Fruit fly (Drosophila melanogaster): ENCODE measurements around the gene CG10600.

The CG10600 gene

dm6 chr2L:18875213-18875612, 35.7 kb upstream of the CG10600 start:
- TF ChIP-seq cad (GFP tag; optimal IDR thresholded peaks at IDR 0.05), result peak; percentile 42
- TF ChIP-seq bab2 (GFP tag; optimal IDR thresholded peaks at IDR 0.05), result no peak
- TF ChIP-seq insv (GFP tag; optimal IDR thresholded peaks at IDR 0.05), result peak in 1 of 2 experiments; percentile 24
- TF ChIP-seq kni (GFP tag; optimal IDR thresholded peaks at IDR 0.05), result peak; percentile 42
- TF ChIP-seq CG32532 (GFP tag; IDR thresholded peaks at IDR 0.05), result no peak
- peak; percentile 13 for TF ChIP-seq HLHmδ (GFP tag; optimal IDR thresholded peaks at IDR 0.05)
- no peak for TF ChIP-seq CG18599 (GFP tag; optimal IDR thresholded peaks at IDR 0.05)
- no peak for TF ChIP-seq CG12104 (GFP tag; optimal IDR thresholded peaks at IDR 0.05)
- TF ChIP-seq lov (optimal IDR thresholded peaks at IDR 0.05), result no peak
- TF ChIP-seq lov (GFP tag; IDR thresholded peaks at IDR 0.05), result 0 out of 3 replicates have a peak, but pooled peaks have one; percentile 13
- peak; percentile 89 for TF ChIP-seq twi (tag; optimal IDR thresholded peaks at IDR 0.05)
- TF ChIP-seq tll (GFP tag; optimal IDR thresholded peaks at IDR 0.05), result peak in 1 of 2 experiments; percentile 63
- TF ChIP-seq CG11504 (tag; optimal IDR thresholded peaks at IDR 0.05), result no peak
- TF ChIP-seq kah (GFP tag; optimal IDR thresholded peaks at IDR 0.05), result peak; percentile 22
- TF ChIP-seq CG13296 (GFP tag; optimal IDR thresholded peaks at IDR 0.05), result no peak
- peak; percentile 55 for TF ChIP-seq CG15479 (GFP tag; optimal IDR thresholded peaks at IDR 0.05)
- TF ChIP-seq dati (GFP tag; IDR thresholded peaks at IDR 0.05), result no peak
- peak; percentile 93 for TF ChIP-seq zen (tag; optimal IDR thresholded peaks at IDR 0.05)
- peak; percentile 10 for TF ChIP-seq Kr (GFP tag; optimal IDR thresholded peaks at IDR 0.05)
- TF ChIP-seq gsb-n (tag; optimal IDR thresholded peaks at IDR 0.05), result peak; percentile 19
- no peak for TF ChIP-seq prd (optimal IDR thresholded peaks at IDR 0.05)
- TF ChIP-seq prd (GFP tag; IDR thresholded peaks at IDR 0.05), result peak; percentile 42; the same call in 1 of the 3 replicates
- peak; percentile 31 for TF ChIP-seq tin (GFP tag; optimal IDR thresholded peaks at IDR 0.05)

dm6 chr2L:18871822-18872221, 32.3 kb upstream of the CG10600 start:
- TF ChIP-seq grau (tag; optimal IDR thresholded peaks at IDR 0.05), result peak; percentile 17
- TF ChIP-seq CG8290 (GFP tag; optimal IDR thresholded peaks at IDR 0.05), result peak; percentile 14
- TF ChIP-seq CG8290 (tag; optimal IDR thresholded peaks at IDR 0.05), result no peak
- TF ChIP-seq Ssrp (tag; optimal IDR thresholded peaks at IDR 0.05), result peak; percentile 51
- no peak for TF ChIP-seq CG1233 (GFP tag; optimal IDR thresholded peaks at IDR 0.05)
- TF ChIP-seq Lhr (GFP tag; optimal IDR thresholded peaks at IDR 0.05), result peak; percentile 17
- no peak for TF ChIP-seq rib (GFP tag; IDR thresholded peaks at IDR 0.05)
- no peak for TF ChIP-seq NC2α (GFP tag; optimal IDR thresholded peaks at IDR 0.05)
- no peak for TF ChIP-seq Ets97D (GFP tag; optimal IDR thresholded peaks at IDR 0.05)
- no peak for TF ChIP-seq CG14860 (GFP tag; IDR thresholded peaks at IDR 0.05; ENCODE audit: partially characterized antibody)
- TF ChIP-seq slou (GFP tag; optimal IDR thresholded peaks at IDR 0.05), result no peak
- TF ChIP-seq hth (optimal IDR thresholded peaks at IDR 0.05), result no peak
- TF ChIP-seq twi (tag; optimal IDR thresholded peaks at IDR 0.05), result peak; percentile 29
- TF ChIP-seq Antp (GFP tag; optimal IDR thresholded peaks at IDR 0.05), result no peak
- TF ChIP-seq nmo (GFP tag; optimal IDR thresholded peaks at IDR 0.05), result peak; percentile 29
- peak; percentile 81 for TF ChIP-seq dmrt11E (tag; optimal IDR thresholded peaks at IDR 0.05)
- no peak for TF ChIP-seq insv (GFP tag; optimal IDR thresholded peaks at IDR 0.05)
- no peak for TF ChIP-seq BtbVII (GFP tag; optimal IDR thresholded peaks at IDR 0.05)
- peak; percentile 32 for TF ChIP-seq CG7556 (GFP tag; optimal IDR thresholded peaks at IDR 0.05)
- peak; percentile 26; the same call in 1 of the 2 replicates for TF ChIP-seq crol (GFP tag; IDR thresholded peaks at IDR 0.05)
- TF ChIP-seq CG12391 (tag; optimal IDR thresholded peaks at IDR 0.05), result peak; percentile 43
- TF ChIP-seq CG2202 (tag; optimal IDR thresholded peaks at IDR 0.05), result peak; percentile 22
- TF ChIP-seq CG9727 (GFP tag; optimal IDR thresholded peaks at IDR 0.05), result peak; percentile 69
- TF ChIP-seq Max (GFP tag; optimal IDR thresholded peaks at IDR 0.05), result no peak
- no peak for TF ChIP-seq CG6854 (GFP tag; optimal IDR thresholded peaks at IDR 0.05)
- no peak for TF ChIP-seq CG33213 (GFP tag; optimal IDR thresholded peaks at IDR 0.05)
- no peak for TF ChIP-seq schlank (tag; optimal IDR thresholded peaks at IDR 0.05)
- no peak for TF ChIP-seq Sox100B (GFP tag; optimal IDR thresholded peaks at IDR 0.05)
- TF ChIP-seq chn (GFP tag; optimal IDR thresholded peaks at IDR 0.05), result peak; percentile 14
- TF ChIP-seq sens (GFP tag), result peak; percentile 67
- TF ChIP-seq Dip3 (GFP tag; optimal IDR thresholded peaks at IDR 0.05), result no peak

All from whole organism, embryonic.